Worm (Caenorhabditis elegans) whole organism, L2 larva: ENCODE data around the gene ptr-4.

Source experiments
- nhr-10 ChIP-seq: sonication (generic microtip); optimal IDR thresholded peaks from 2 replicates; lab custom pipeline; 2017; ENCODE audit warnings: missing biosample characterization, missing genetic modification characterization
- unc-62 ChIP-seq: fragments of 150-350 bp; optimal IDR thresholded peaks from 2 replicates; lab custom pipeline; 2014; ENCODE audit warnings: missing biosample characterization, missing genetic modification reagents, missing genetic modification characterization
- ztf-4 ChIP-seq: fragments of 150-350 bp; optimal IDR thresholded peaks from 2 replicates; lab custom pipeline; 2014; ENCODE audit warnings: missing biosample characterization, missing genetic modification characterization

ce11 chrX:6092533-6092932 is 26.7 kb upstream of the ptr-4 start:
- TF ChIP-seq unc-62 (GFP tag; lab: Kevin White, UChicago): no peak
- TF ChIP-seq nhr-10: no peak
- no peak for TF ChIP-seq ztf-4 (tag; lab: Kevin White, UChicago)
